Fruit fly (Drosophila melanogaster): ENCODE measurements around the gene dj.

Gene dj

dm6 chr3R:7081972-7082371 lies 22.9 kb downstream of the dj start, which contains the start of gene Dpck (continued):
- TF ChIP-seq Dref (GFP tag; IDR thresholded peaks at IDR 0.05) = no peak
- no peak for TF ChIP-seq CG6689 (GFP tag; IDR thresholded peaks at IDR 0.05)
- no peak for TF ChIP-seq otp (GFP tag; IDR thresholded peaks at IDR 0.05)
- TF ChIP-seq zfh2 (GFP tag; optimal IDR thresholded peaks at IDR 0.05) = no peak
- no peak for TF ChIP-seq jigr1 (GFP tag; IDR thresholded peaks at IDR 0.05)
- peak; percentile 16 for TF ChIP-seq CG13296 (GFP tag; optimal IDR thresholded peaks at IDR 0.05)
- no peak for TF ChIP-seq Rfx (GFP tag; IDR thresholded peaks at IDR 0.05)
- no peak for TF ChIP-seq Ada2b (GFP tag; IDR thresholded peaks at IDR 0.05)
- TF ChIP-seq gfzf (GFP tag; optimal IDR thresholded peaks at IDR 0.05) = peak; percentile 73
- no peak for TF ChIP-seq tio (GFP tag; optimal IDR thresholded peaks at IDR 0.05)
- TF ChIP-seq tgo (GFP tag; IDR thresholded peaks at IDR 0.05) = no peak
- TF ChIP-seq E2f1 (GFP tag; IDR thresholded peaks at IDR 0.05) = 0 out of 2 replicates have a peak, but pooled peaks have one; percentile 10
- no peak for TF ChIP-seq Mrtf (GFP tag; IDR thresholded peaks at IDR 0.05)
- no peak for TF ChIP-seq Dll (GFP tag; IDR thresholded peaks at IDR 0.05; ENCODE audit: partially characterized antibody)
- TF ChIP-seq CG13624 (GFP tag; optimal IDR thresholded peaks at IDR 0.05) = peak; percentile 46
- TF ChIP-seq zf30C (GFP tag; optimal IDR thresholded peaks at IDR 0.05) = no peak
- no peak for TF ChIP-seq Bdp1 (GFP tag; optimal IDR thresholded peaks at IDR 0.05)
- no peak for TF ChIP-seq wek (GFP tag; optimal IDR thresholded peaks at IDR 0.05)
- no peak for TF ChIP-seq h (optimal IDR thresholded peaks at IDR 0.05)
- TF ChIP-seq CG9797 (GFP tag; optimal IDR thresholded peaks at IDR 0.05) = peak; percentile 76
- TF ChIP-seq ac (GFP tag; optimal IDR thresholded peaks at IDR 0.05) = no peak
- no peak for TF ChIP-seq repo (GFP tag; optimal IDR thresholded peaks at IDR 0.05)
- TF ChIP-seq ranshi (GFP tag; IDR thresholded peaks at IDR 0.05) = no peak; the same call in 1 of the 2 replicates
- no peak for TF ChIP-seq PHDP (tag; optimal IDR thresholded peaks at IDR 0.05)
- no peak for TF ChIP-seq zen (tag; optimal IDR thresholded peaks at IDR 0.05)
- TF ChIP-seq Camta (GFP tag; optimal IDR thresholded peaks at IDR 0.05) = no peak
- no peak for TF ChIP-seq al (GFP tag; IDR thresholded peaks at IDR 0.05)
- peak; percentile 80 for TF ChIP-seq Med (GFP tag)
- no peak for TF ChIP-seq nau (GFP tag; optimal IDR thresholded peaks at IDR 0.05)
- no peak for TF ChIP-seq CG17328 (GFP tag; IDR thresholded peaks at IDR 0.05)
- TF ChIP-seq stwl (tag; optimal IDR thresholded peaks at IDR 0.05) = peak; percentile 50
- TF ChIP-seq Gsc (GFP tag; IDR thresholded peaks at IDR 0.05) = no peak
- TF ChIP-seq onecut (GFP tag; IDR thresholded peaks at IDR 0.05) = 0 out of 2 replicates have a peak, but pooled peaks have one; percentile 13
- TF ChIP-seq wdn (GFP tag; IDR thresholded peaks at IDR 0.05) = no peak
- no peak for TF ChIP-seq CG2875 (GFP tag; optimal IDR thresholded peaks at IDR 0.05)
- TF ChIP-seq Ssrp (tag; optimal IDR thresholded peaks at IDR 0.05) = no peak
- no peak for TF ChIP-seq CG11456 (GFP tag; IDR thresholded peaks at IDR 0.05)
- TF ChIP-seq CG11560 (tag; IDR thresholded peaks at IDR 0.05) = no peak
- no peak for TF ChIP-seq Aef1 (GFP tag; IDR thresholded peaks at IDR 0.05)
- no peak for TF ChIP-seq CG9609 (GFP tag; optimal IDR thresholded peaks at IDR 0.05)
- no peak for TF ChIP-seq CG17186 (GFP tag; optimal IDR thresholded peaks at IDR 0.05)
- TF ChIP-seq fu2 (GFP tag; optimal IDR thresholded peaks at IDR 0.05) = no peak
- TF ChIP-seq danr (GFP tag; IDR thresholded peaks at IDR 0.05) = no peak
- TF ChIP-seq CG7372 (GFP tag; IDR thresholded peaks at IDR 0.05) = no peak
- no peak for TF ChIP-seq Adf1 (GFP tag; IDR thresholded peaks at IDR 0.05)
- no peak for TF ChIP-seq lov (optimal IDR thresholded peaks at IDR 0.05)
- TF ChIP-seq lov (GFP tag; IDR thresholded peaks at IDR 0.05) = no peak
- TF ChIP-seq pros (GFP tag; optimal IDR thresholded peaks at IDR 0.05) = no peak
- peak; percentile 36 for TF ChIP-seq lilli (GFP tag; optimal IDR thresholded peaks at IDR 0.05)
- no peak for TF ChIP-seq CG14014 (GFP tag; IDR thresholded peaks at IDR 0.05)
- no peak for TF ChIP-seq Blimp-1 (GFP tag; optimal IDR thresholded peaks at IDR 0.05)
- TF ChIP-seq CG16815 (GFP tag; optimal IDR thresholded peaks at IDR 0.05) = no peak
- TF ChIP-seq insv (GFP tag; optimal IDR thresholded peaks at IDR 0.05) = peak in 1 of 2 experiments; percentile 16
- no peak for TF ChIP-seq D19A (tag; optimal IDR thresholded peaks at IDR 0.05)
